Fruit fly (Drosophila melanogaster) whole organism, prepupa: ENCODE data around the gene CG13699.

Source experiments
- CG3919 ChIP-seq: fragments of 200-800 bp; sonication (Bioruptor generic); optimal IDR thresholded peaks from 3 replicates; lab custom pipeline; 2016; ENCODE audit warnings: missing biosample characterization, missing genetic modification characterization
- Sox102F ChIP-seq: fragments of 200-800 bp; sonication (Bioruptor generic); optimal IDR thresholded peaks from 2 replicates; lab custom pipeline; 2016; ENCODE audit warnings: missing biosample characterization, mild to moderate bottlenecking, missing genetic modification characterization
- spab ChIP-seq: fragments of 200-800 bp; sonication (Bioruptor generic); optimal IDR thresholded peaks from 2 replicates; lab custom pipeline; 2017; ENCODE audit warnings: missing biosample characterization, mild to moderate bottlenecking, missing genetic modification characterization, missing genetic modification reagents

DNA sequence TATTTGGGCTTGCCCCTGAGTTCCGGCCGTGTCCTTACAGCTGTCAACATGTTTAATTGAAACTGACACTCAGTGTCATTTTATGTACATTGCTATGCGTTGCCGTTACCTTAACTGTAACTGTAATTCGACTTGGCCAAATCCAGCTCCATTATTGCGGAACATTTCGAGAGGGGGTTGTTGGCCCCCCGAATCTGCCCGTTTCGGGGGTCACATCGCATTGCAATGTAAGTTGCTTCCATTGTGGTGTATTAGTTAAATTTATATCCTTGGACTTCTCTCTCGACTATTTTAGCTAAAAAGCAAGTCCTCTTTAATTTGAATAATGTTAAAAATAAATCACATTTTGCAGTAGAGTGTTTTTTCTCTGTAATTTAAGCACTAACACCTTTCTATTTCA is 38.2 kb downstream of the CG13699 start:
- no peak for TF ChIP-seq CG3919
- TF ChIP-seq Sox102F (GFP tag; lab: Kevin White, UChicago): no peak
- no peak for TF ChIP-seq spab (GFP tag; lab: Kevin White, UChicago)
